Fruit fly (Drosophila melanogaster): ENCODE data around the gene Idgf1.

DNA sequence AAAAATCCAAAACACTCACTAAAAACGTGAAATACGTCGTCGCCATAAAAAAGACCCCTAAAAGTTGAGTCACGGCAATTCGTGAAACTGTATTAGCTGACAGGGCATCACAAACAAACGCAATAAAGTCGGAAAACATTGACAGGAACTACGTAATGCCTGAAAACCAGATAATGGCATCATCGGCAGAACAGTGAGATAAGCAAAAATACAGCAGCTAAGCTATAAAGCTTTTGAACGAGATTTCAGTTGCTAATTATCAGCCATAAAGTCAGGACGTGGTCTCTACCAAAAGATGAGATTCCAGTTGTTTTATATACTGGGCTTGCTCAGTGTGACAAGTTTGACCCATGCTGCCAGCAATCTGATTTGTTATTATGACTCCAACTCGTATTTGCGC, at the start of gene Idgf1:
- TF ChIP-seq CG5204 (GFP tag; optimal IDR thresholded peaks at IDR 0.05) (no peak), toe (GFP tag; optimal IDR thresholded peaks at IDR 0.05) (no peak), pad (GFP tag; optimal IDR thresholded peaks at IDR 0.05) (no peak), cnc (optimal IDR thresholded peaks at IDR 0.05) (no peak), CG12768 (GFP tag; optimal IDR thresholded peaks at IDR 0.05) (no peak), Clk (GFP tag; optimal IDR thresholded peaks at IDR 0.05) (no peak), Crg-1 (GFP tag; optimal IDR thresholded peaks at IDR 0.05) (no peak), cic (GFP tag; optimal IDR thresholded peaks at IDR 0.05) (no peak), kay (GFP tag; ENCODE audit: borderline replicate concordance) (peak; percentile 53), bab1 (GFP tag; optimal IDR thresholded peaks at IDR 0.05) (no peak), CG7045 (GFP tag; optimal IDR thresholded peaks at IDR 0.05) (no peak)
